Fruit fly (Drosophila melanogaster) whole organism, embryonic: ENCODE results near the gene CG13454.

Source experiments
- Atf3 ChIP-seq: fragments of 200-800 bp; sonication (Bioruptor generic); optimal IDR thresholded peaks from 3 replicates; lab custom pipeline; 2016; ENCODE audit warnings: missing biosample characterization, missing genetic modification characterization
- BEAF-32 ChIP-seq: fragments of 200-800 bp; sonication (Bioruptor generic); optimal IDR thresholded peaks from 3 replicates; lab custom pipeline; 2017; ENCODE audit warnings: missing biosample characterization, missing genetic modification characterization, mild to moderate bottlenecking, moderate library complexity, missing genetic modification reagents
- CG10147 ChIP-seq: fragments of 200-800 bp; sonication (Bioruptor generic); optimal IDR thresholded peaks from 2 replicates; lab custom pipeline; 2019; ENCODE audit warnings: missing biosample characterization, mild to moderate bottlenecking, missing genetic modification characterization, moderate library complexity
- CG10267 ChIP-seq: fragments of 200-800 bp; sonication (Bioruptor generic); optimal IDR thresholded peaks from 2 replicates; lab custom pipeline; 2018; ENCODE audit warnings: missing biosample characterization, mild to moderate bottlenecking, missing genetic modification characterization, moderate library complexity
- CG12391 ChIP-seq: fragments of 200-800 bp; sonication (Bioruptor generic); optimal IDR thresholded peaks from 3 replicates; lab custom pipeline; 2018; ENCODE audit warnings: missing biosample characterization, mild to moderate bottlenecking, missing genetic modification characterization, moderate library complexity
- CG12659 ChIP-seq: fragments of 200-800 bp; sonication (Bioruptor generic); optimal IDR thresholded peaks from 3 replicates; lab custom pipeline; 2017; ENCODE audit warnings: mild to moderate bottlenecking, missing biosample characterization, missing genetic modification reagents, missing genetic modification characterization
- CG13894 ChIP-seq: fragments of 200-800 bp; sonication (Bioruptor generic); optimal IDR thresholded peaks from 3 replicates; lab custom pipeline; 2018; ENCODE audit warnings: missing biosample characterization, mild to moderate bottlenecking, missing genetic modification characterization, moderate library complexity
- CG16813 ChIP-seq: fragments of 200-800 bp; sonication (Bioruptor generic); IDR thresholded peaks from 3 replicates; pipeline ENCODE4 v1.3.6; 2022; ENCODE audit warnings: missing biosample characterization, missing genetic modification characterization; ENCODE audit not compliant: partially characterized antibody
- CG17186 ChIP-seq: fragments of 200-800 bp; sonication (Bioruptor generic); optimal IDR thresholded peaks from 3 replicates; lab custom pipeline; 2017; ENCODE audit warnings: missing biosample characterization, missing genetic modification reagents, missing genetic modification characterization
- CG2712 ChIP-seq: fragments of 200-800 bp; optimal IDR thresholded peaks from 3 replicates; lab custom pipeline; 2019; ENCODE audit warnings: missing biosample characterization, mild to moderate bottlenecking, missing genetic modification characterization, moderate library complexity
- CG4424 ChIP-seq: fragments of 200-800 bp; sonication (Bioruptor generic); optimal IDR thresholded peaks from 3 replicates; lab custom pipeline; 2016; ENCODE audit warnings: missing biosample characterization, missing genetic modification characterization
- CG4617 ChIP-seq: fragments of 200-800 bp; sonication (Bioruptor generic); optimal IDR thresholded peaks from 3 replicates; lab custom pipeline; 2016; ENCODE audit warnings: missing biosample characterization, missing genetic modification characterization, borderline replicate concordance
- CG4854 ChIP-seq: fragments of 200-800 bp; sonication (Bioruptor generic); optimal IDR thresholded peaks from 2 replicates; lab custom pipeline; 2016; ENCODE audit warnings: missing biosample characterization, missing genetic modification characterization, inconsistent platforms
- CG7963 ChIP-seq: fragments of 200-800 bp; sonication (Bioruptor generic); IDR thresholded peaks from 3 replicates; pipeline ENCODE4 v1.3.6; 2022; ENCODE audit warnings: missing biosample characterization, missing genetic modification characterization; ENCODE audit not compliant: partially characterized antibody
- Dad ChIP-seq: fragments of 200-800 bp; sonication (Bioruptor generic); optimal IDR thresholded peaks from 3 replicates; lab custom pipeline; 2016; ENCODE audit warnings: missing biosample characterization, missing genetic modification characterization
- Doc3 ChIP-seq: fragments of 200-800 bp; sonication (Bioruptor generic); IDR thresholded peaks from 3 replicates; pipeline ENCODE4 v1.3.6; 2022; ENCODE audit warnings: missing biosample characterization, missing genetic modification characterization; ENCODE audit not compliant: partially characterized antibody
- Dp ChIP-seq: fragments of 200-800 bp; sonication (Bioruptor generic); optimal IDR thresholded peaks from 2 replicates; lab custom pipeline; 2018; ENCODE audit warnings: missing biosample characterization, mild to moderate bottlenecking, missing genetic modification characterization, moderate library complexity
- E2f2 ChIP-seq: fragments of 200-800 bp; sonication (Bioruptor generic); IDR thresholded peaks from 2 replicates; pipeline ENCODE4 v1.3.6; 2022; ENCODE audit warnings: missing biosample characterization, missing genetic modification characterization
- Fer1 ChIP-seq: fragments of 200-800 bp; sonication (Bioruptor generic); optimal IDR thresholded peaks from 2 replicates; lab custom pipeline; 2017; ENCODE audit warnings: missing biosample characterization, mild to moderate bottlenecking, missing genetic modification characterization
- Jarid2 ChIP-seq: fragments of 200-800 bp; sonication (Bioruptor generic); optimal IDR thresholded peaks from 3 replicates; lab custom pipeline; 2017; ENCODE audit warnings: mild to moderate bottlenecking, missing biosample characterization, missing genetic modification reagents, missing genetic modification characterization
- Lhr ChIP-seq: fragments of 200-800 bp; sonication (Bioruptor generic); optimal IDR thresholded peaks from 3 replicates; lab custom pipeline; 2017; ENCODE audit warnings: mild to moderate bottlenecking, missing biosample characterization, missing genetic modification reagents, missing genetic modification characterization
- Mad ChIP-seq: fragments of 200-800 bp; sonication (Bioruptor generic); optimal IDR thresholded peaks from 2 replicates; lab custom pipeline; 2016; ENCODE audit warnings: missing biosample characterization, missing genetic modification characterization
- Med ChIP-seq: fragments of 200-800 bp; sonication (Bioruptor generic); peaks from one replicate; lab custom pipeline; 2016; ENCODE audit warnings: missing biosample characterization, missing genetic modification characterization, mild to moderate bottlenecking, inconsistent platforms, moderate library complexity
- NK7.1 ChIP-seq: fragments of 200-800 bp; sonication (Bioruptor generic); optimal IDR thresholded peaks from 3 replicates; lab custom pipeline; 2016; ENCODE audit warnings: missing biosample characterization, missing genetic modification characterization
- Opbp ChIP-seq: fragments of 200-800 bp; sonication (Bioruptor generic); IDR thresholded peaks from 3 replicates; pipeline ENCODE4 v1.3.6; 2022; ENCODE audit warnings: missing biosample characterization, missing genetic modification characterization; ENCODE audit not compliant: partially characterized antibody
- chinmo ChIP-seq: fragments of 200-800 bp; sonication (Bioruptor generic); IDR thresholded peaks from 4 replicates; pipeline ENCODE4 v1.3.6; 2022; ENCODE audit warnings: missing biosample characterization, missing genetic modification characterization; ENCODE audit not compliant: partially characterized antibody
- exex ChIP-seq: fragments of 200-800 bp; sonication (Bioruptor generic); optimal IDR thresholded peaks from 4 replicates; lab custom pipeline; 2018; ENCODE audit warnings: missing biosample characterization, mild to moderate bottlenecking, missing genetic modification characterization, moderate library complexity
- ftz-f1 ChIP-seq: fragments of 200-800 bp; sonication (Bioruptor generic); optimal IDR thresholded peaks from 2 replicates; lab custom pipeline; 2016; ENCODE audit warnings: missing biosample characterization, missing genetic modification characterization
- gem ChIP-seq: fragments of 200-800 bp; sonication (Bioruptor generic); optimal IDR thresholded peaks from 2 replicates; lab custom pipeline; 2019; ENCODE audit warnings: missing biosample characterization, mild to moderate bottlenecking, missing genetic modification characterization, moderate library complexity
- gfzf ChIP-seq: fragments of 200-800 bp; sonication (Bioruptor generic); optimal IDR thresholded peaks from 2 replicates; lab custom pipeline; 2016; ENCODE audit warnings: missing biosample characterization, mild to moderate bottlenecking, missing genetic modification characterization, moderate library complexity
- hbn ChIP-seq: fragments of 200-800 bp; sonication (Bioruptor generic); IDR thresholded peaks from 2 replicates; pipeline ENCODE4 v1.3.6; 2022; ENCODE audit warnings: missing biosample characterization, missing genetic modification characterization; ENCODE audit not compliant: partially characterized antibody
- lab ChIP-seq: fragments of 200-800 bp; sonication (Bioruptor generic); optimal IDR thresholded peaks from 3 replicates; lab custom pipeline; 2017; ENCODE audit warnings: missing biosample characterization, missing genetic modification characterization, mild to moderate bottlenecking, moderate library complexity, missing genetic modification reagents
- lbe ChIP-seq: fragments of 200-800 bp; sonication (Bioruptor generic); optimal IDR thresholded peaks from 2 replicates; lab custom pipeline; 2016; ENCODE audit warnings: missing biosample characterization, mild to moderate bottlenecking, missing genetic modification characterization
- lilli ChIP-seq: fragments of 200-800 bp; sonication (Bioruptor generic); optimal IDR thresholded peaks from 3 replicates; lab custom pipeline; 2016; ENCODE audit warnings: missing biosample characterization, missing genetic modification characterization
- lmd ChIP-seq: fragments of 200-800 bp; sonication (Bioruptor generic); IDR thresholded peaks from 2 replicates; pipeline ENCODE4 v1.3.6; 2022; ENCODE audit warnings: missing biosample characterization, missing genetic modification characterization
- mld ChIP-seq: fragments of 200-800 bp; sonication (Bioruptor generic); IDR thresholded peaks from 3 replicates; pipeline ENCODE4 v1.3.6; 2022; ENCODE audit warnings: missing biosample characterization, missing genetic modification characterization; ENCODE audit not compliant: partially characterized antibody
- nerfin-2 ChIP-seq: fragments of 200-800 bp; sonication (Bioruptor generic); IDR thresholded peaks from 2 replicates; pipeline ENCODE4 v1.3.6; 2022; ENCODE audit warnings: missing biosample characterization, missing genetic modification characterization; ENCODE audit not compliant: partially characterized antibody
- p53 ChIP-seq: fragments of 200-800 bp; sonication (Bioruptor generic); optimal IDR thresholded peaks from 2 replicates; lab custom pipeline; 2016; ENCODE audit warnings: missing biosample characterization, missing genetic modification characterization
- pfk ChIP-seq: fragments of 200-800 bp; sonication (Bioruptor generic); optimal IDR thresholded peaks from 2 replicates; lab custom pipeline; 2018; ENCODE audit warnings: missing biosample characterization, mild to moderate bottlenecking, missing genetic modification characterization, moderate library complexity
- stwl ChIP-seq: fragments of 200-800 bp; sonication (Bioruptor generic); optimal IDR thresholded peaks from 3 replicates; lab custom pipeline; 2018; ENCODE audit warnings: missing biosample characterization, mild to moderate bottlenecking, missing genetic modification characterization, moderate library complexity
- tio ChIP-seq: fragments of 200-800 bp; sonication (Bioruptor generic); optimal IDR thresholded peaks from 2 replicates; lab custom pipeline; 2017; ENCODE audit warnings: missing biosample characterization, missing genetic modification characterization, inconsistent platforms
- trem ChIP-seq: fragments of 200-800 bp; optimal IDR thresholded peaks from 3 replicates; lab custom pipeline; 2019; ENCODE audit warnings: missing biosample characterization, mild to moderate bottlenecking, missing genetic modification characterization, moderate library complexity
- tup ChIP-seq: fragments of 200-800 bp; sonication (Bioruptor generic); optimal IDR thresholded peaks from 2 replicates; lab custom pipeline; 2016; ENCODE audit warnings: missing biosample characterization, mild to moderate bottlenecking, missing genetic modification characterization, moderate library complexity
- tx ChIP-seq: fragments of 200-800 bp; sonication (Bioruptor generic); optimal IDR thresholded peaks from 2 replicates; lab custom pipeline; 2016; ENCODE audit warnings: missing biosample characterization, missing genetic modification characterization
- zen2 ChIP-seq: fragments of 200-800 bp; sonication (Bioruptor generic); IDR thresholded peaks from 3 replicates; pipeline ENCODE4 v1.3.6; 2022; ENCODE audit warnings: missing biosample characterization, missing genetic modification characterization; ENCODE audit not compliant: partially characterized antibody

The CG13454 gene

dm6 chr3L:15526712-15527111, 9.9 kb upstream of the CG13454 start, which contains the start of gene CG33985:
TSS of gene CG33985 (minus strand) at chr3L:15526812.
- TF ChIP-seq CG4854 = no peak
- TF ChIP-seq pfk (GFP tag; lab: Kevin White, UChicago) = no peak

dm6 chr3L:15525153-15525552, 8.3 kb upstream of the CG13454 start, which contains the start of gene CG33986:
TSS of gene CG33986 (minus strand) at chr3L:15525253.
- no peak for TF ChIP-seq tio
- TF ChIP-seq tx (GFP tag; lab: Kevin White, UChicago) = no peak
- no peak for TF ChIP-seq zen2 (GFP tag; lab: Robert Waterston, UW)
- no peak for TF ChIP-seq Jarid2
- no peak for TF ChIP-seq p53 (GFP tag; lab: Kevin White, UChicago)
- no peak for TF ChIP-seq tup (GFP tag; lab: Kevin White, UChicago)
- TF ChIP-seq CG10267 (tag; lab: Kevin White, UChicago) = no peak
- no peak for TF ChIP-seq ftz-f1 (GFP tag; lab: Kevin White, UChicago)
- no peak for TF ChIP-seq lmd
- TF ChIP-seq CG13894 (tag; lab: Kevin White, UChicago) = no peak
- TF ChIP-seq gem = no peak
- TF ChIP-seq CG4424 (GFP tag; lab: Kevin White, UChicago) = no peak
- no peak for TF ChIP-seq Atf3 (GFP tag; lab: Kevin White, UChicago)
- TF ChIP-seq CG16813 (GFP tag; lab: Robert Waterston, UW) = no peak
- TF ChIP-seq chinmo (GFP tag; lab: Robert Waterston, UW) = no peak
- no peak for TF ChIP-seq Fer1 (GFP tag; lab: Kevin White, UChicago)
- TF ChIP-seq Mad (GFP tag; lab: Kevin White, UChicago) = no peak
- TF ChIP-seq Dad (GFP tag; lab: Kevin White, UChicago) = no peak
- TF ChIP-seq, all 482 proteins: peak for 0

dm6 chr3L:15523806-15524346, 7.0 kb upstream of the CG13454 start, which contains the start of gene CG7945:
TSS of gene CG7945 (minus strand) at chr3L:15524137.
- peak; percentile 56 for TF ChIP-seq lbe (GFP tag; lab: Kevin White, UChicago)
- TF ChIP-seq NK7.1 = no peak
- TF ChIP-seq lilli = no peak
- TF ChIP-seq gfzf = peak; percentile 84
- peak; percentile 44 for TF ChIP-seq CG10267 (tag; lab: Kevin White, UChicago)
- peak; percentile 70 for TF ChIP-seq trem (tag; lab: Kevin White, UChicago)
- TF ChIP-seq CG10147 (GFP tag; lab: Kevin White, UChicago) = peak; percentile 19
- TF ChIP-seq Opbp (GFP tag; lab: Robert Waterston, UW) = peak; percentile 71; the same call in 2 of the 3 replicates
- TF ChIP-seq CG17186 = peak; percentile 39
- peak; percentile 23 for TF ChIP-seq CG12391 (tag; lab: Kevin White, UChicago)
- peak; percentile 66 for TF ChIP-seq CG4617 (GFP tag; lab: Kevin White, UChicago)
- peak; percentile 59 for TF ChIP-seq Med (GFP tag; lab: Kevin White, UChicago)
- peak; percentile 34 for TF ChIP-seq Lhr (GFP tag; lab: Kevin White, UChicago)
- TF ChIP-seq CG2712 (tag; lab: Kevin White, UChicago) = peak; percentile 29
- TF ChIP-seq stwl (tag; lab: Kevin White, UChicago) = peak; percentile 87
- TF ChIP-seq Doc3 = peak; percentile 48; the same call in 2 of the 3 replicates
- TF ChIP-seq hbn (GFP tag; lab: Robert Waterston, UW) = peak; percentile 63
- peak; percentile 99 for TF ChIP-seq E2f2 (GFP tag; lab: Robert Waterston, UW)
- peak; percentile 68 for TF ChIP-seq CG12659 (GFP tag; lab: Kevin White, UChicago)
- TF ChIP-seq mld (GFP tag; lab: Robert Waterston, UW) = 0 out of 3 replicates have a peak, but pooled peaks have one; percentile 28
- TF ChIP-seq nerfin-2 (GFP tag; lab: Robert Waterston, UW) = peak; percentile 73; the same call in 1 of the 2 replicates
- peak; percentile 49; the same call in 2 of the 3 replicates for TF ChIP-seq CG7963 (GFP tag; lab: Robert Waterston, UW)
- TF ChIP-seq lab (GFP tag; lab: Kevin White, UChicago) = no peak
- TF ChIP-seq Dp (GFP tag; lab: Kevin White, UChicago) = peak; percentile 98
- TF ChIP-seq exex = peak; percentile 29
- peak; percentile 65 for TF ChIP-seq BEAF-32 (GFP tag; lab: Kevin White, UChicago)
